Fruit fly (Drosophila melanogaster): Measurements from ENCODE around the gene CG7857.

The CG7857 gene

DNA sequence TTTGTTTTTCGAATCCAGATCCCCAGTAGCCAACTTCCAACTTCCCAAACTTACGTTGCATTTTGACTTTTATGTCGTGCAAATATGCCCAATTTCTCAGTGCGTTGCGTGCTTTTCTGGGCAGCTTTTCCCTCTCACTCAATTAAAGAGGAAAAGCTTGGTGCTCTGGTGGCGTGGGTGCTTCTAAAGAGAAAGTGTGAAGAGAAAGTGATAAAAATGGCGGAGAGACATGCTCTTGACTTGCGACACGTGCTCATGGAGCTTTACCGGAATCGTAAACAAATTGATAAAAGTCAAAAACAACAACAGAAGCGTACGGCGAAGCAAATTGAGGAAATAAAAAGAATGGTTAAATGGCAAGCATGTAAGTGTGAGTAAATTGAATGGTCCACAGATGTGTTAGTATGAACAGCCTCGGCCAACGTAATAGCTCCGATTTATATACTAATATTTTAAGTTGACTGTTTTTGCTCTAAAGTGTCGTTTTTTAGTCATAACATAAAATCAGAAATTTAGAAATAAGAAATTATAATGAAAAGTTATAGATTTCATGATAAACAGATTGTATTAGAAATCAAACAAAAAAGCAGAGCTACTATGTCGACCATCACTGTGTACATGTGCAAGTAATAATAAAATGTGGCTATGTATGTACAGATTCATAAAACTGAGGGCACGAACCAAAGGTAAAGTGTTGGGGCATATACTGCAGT, 10.7 kb downstream of the CG7857 start (continued):
- TF ChIP-seq CG13287 (GFP tag; IDR thresholded peaks at IDR 0.05; ENCODE audit: partially characterized antibody) (peak; percentile 21; the same call in 1 of the 2 replicates), CG11085 (GFP tag; IDR thresholded peaks at IDR 0.05) (no peak), TFAM (GFP tag; optimal IDR thresholded peaks at IDR 0.05) (no peak), CG11696 (GFP tag; IDR thresholded peaks at IDR 0.05) (peak; percentile 77), CG8388 (GFP tag; optimal IDR thresholded peaks at IDR 0.05) (peak; percentile 21), hkb (optimal IDR thresholded peaks at IDR 0.05) (no peak), hkb (GFP tag; IDR thresholded peaks at IDR 0.05) (peak; percentile 44), CG6689 (GFP tag; IDR thresholded peaks at IDR 0.05) (0 out of 2 replicates have a peak, but pooled peaks have one; percentile 9), CG10267 (tag; optimal IDR thresholded peaks at IDR 0.05) (peak; percentile 28), CG6654 (GFP tag; optimal IDR thresholded peaks at IDR 0.05) (peak; percentile 16), D (optimal IDR thresholded peaks at IDR 0.05) (no peak), D (GFP tag; optimal IDR thresholded peaks at IDR 0.05) (peak; percentile 33), Asciz (GFP tag; optimal IDR thresholded peaks at IDR 0.05) (peak; percentile 37), emc (GFP tag; optimal IDR thresholded peaks at IDR 0.05) (no peak), row (GFP tag; IDR thresholded peaks at IDR 0.05) (peak; percentile 63), bcd (GFP tag; optimal IDR thresholded peaks at IDR 0.05) (peak; percentile 34), Hmr (GFP tag; optimal IDR thresholded peaks at IDR 0.05) (peak; percentile 37), Pdp1 (GFP tag; optimal IDR thresholded peaks at IDR 0.05) (peak in 1 of 2 experiments; percentile 0), CG8924 (tag; optimal IDR thresholded peaks at IDR 0.05) (peak; percentile 35), CG1603 (tag; optimal IDR thresholded peaks at IDR 0.05) (peak; percentile 16), CG17328 (GFP tag; IDR thresholded peaks at IDR 0.05) (peak; percentile 55), GATAe (GFP tag; conservative IDR thresholded peaks at IDR 0.05) (no peak), btn (GFP tag; optimal IDR thresholded peaks at IDR 0.05) (no peak), CG12659 (GFP tag; optimal IDR thresholded peaks at IDR 0.05) (peak; percentile 23), Nf-YA (GFP tag; IDR thresholded peaks at IDR 0.05) (no peak), bsh (GFP tag; optimal IDR thresholded peaks at IDR 0.05) (peak in 1 of 2 experiments; percentile 1), Oli (tag; optimal IDR thresholded peaks at IDR 0.05) (peak; percentile 35), al (GFP tag; IDR thresholded peaks at IDR 0.05) (0 out of 2 replicates have a peak, but pooled peaks have one; percentile 24), Trl (optimal IDR thresholded peaks at IDR 0.05) (peak; percentile 75 to 85), Trl (GFP tag; optimal IDR thresholded peaks at IDR 0.05) (no peak), CG13775 (GFP tag; optimal IDR thresholded peaks at IDR 0.05) (peak; percentile 14), CG12391 (tag; optimal IDR thresholded peaks at IDR 0.05) (peak; percentile 5), CG18764 (GFP tag; optimal IDR thresholded peaks at IDR 0.05) (peak; percentile 77), odd (GFP tag; optimal IDR thresholded peaks at IDR 0.05) (peak; percentile 5), unpg (GFP tag; optimal IDR thresholded peaks at IDR 0.05) (peak; percentile 13), Drgx (GFP tag; IDR thresholded peaks at IDR 0.05) (no peak), CG17361 (GFP tag; IDR thresholded peaks at IDR 0.05) (peak; percentile 54; the same call in 2 of the 3 replicates), CG11504 (tag; optimal IDR thresholded peaks at IDR 0.05) (peak; percentile 70)

DNA sequence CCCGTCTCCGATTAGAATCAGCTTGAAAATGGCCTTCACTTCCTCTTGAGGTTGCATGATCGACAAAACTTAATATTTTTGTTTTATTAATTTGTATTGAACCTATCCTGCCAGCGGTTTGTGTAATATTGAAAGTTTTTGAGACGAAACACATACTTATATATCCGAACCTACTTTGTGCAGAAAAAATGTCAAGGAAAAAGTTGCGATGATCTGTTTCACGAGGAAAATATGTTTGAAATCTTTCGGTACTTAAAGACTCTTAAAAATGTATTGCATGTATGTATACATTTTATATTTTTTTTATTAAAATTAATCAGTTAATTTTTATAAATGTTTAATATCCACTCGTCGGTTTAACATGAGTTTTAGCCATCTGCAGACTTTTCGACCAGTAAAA, 19.4 kb downstream of the CG7857 start, which contains the start of gene Ran-like:
Gene Ran-like, minus strand, starts transcription at position 101 of the 400 bp plus-strand sequence.
- TF ChIP-seq vfl (GFP tag; optimal IDR thresholded peaks at IDR 0.05) (no peak), ewg (GFP tag; optimal IDR thresholded peaks at IDR 0.05) (no peak), CG11093 (GFP tag; IDR thresholded peaks at IDR 0.05) (no peak), CG11695 (GFP tag; IDR thresholded peaks at IDR 0.05) (no peak), Myb (GFP tag; optimal IDR thresholded peaks at IDR 0.05) (no peak), tio (GFP tag; optimal IDR thresholded peaks at IDR 0.05) (no peak), Doc3 (GFP tag; IDR thresholded peaks at IDR 0.05; ENCODE audit: partially characterized antibody) (no peak), CG8388 (GFP tag; optimal IDR thresholded peaks at IDR 0.05) (no peak), HHEX (GFP tag; optimal IDR thresholded peaks at IDR 0.05) (no peak), Oli (tag; optimal IDR thresholded peaks at IDR 0.05) (no peak), Scr (GFP tag; IDR thresholded peaks at IDR 0.05; ENCODE audit: partially characterized antibody) (no peak), Hand (GFP tag; optimal IDR thresholded peaks at IDR 0.05) (no peak), CG13775 (GFP tag; optimal IDR thresholded peaks at IDR 0.05) (no peak), CG3995 (GFP tag; optimal IDR thresholded peaks at IDR 0.05) (no peak), PHDP (tag; optimal IDR thresholded peaks at IDR 0.05) (no peak), CG14441 (GFP tag; IDR thresholded peaks at IDR 0.05) (no peak), CG6654 (GFP tag; optimal IDR thresholded peaks at IDR 0.05) (no peak)
